Worm (Caenorhabditis elegans) whole organism, L1 larva: Measurements from ENCODE around the gene nspd-2.

ENCODE experiments used
- C16A3.4 ChIP-seq: fragments of 150-350 bp; optimal IDR thresholded peaks from 2 replicates; lab custom pipeline; 2014; ENCODE audit warnings: missing biosample characterization, missing genetic modification characterization
- C34B4.2 ChIP-seq: sonication (generic microtip); optimal IDR thresholded peaks from 2 replicates; lab custom pipeline; 2017; ENCODE audit warnings: mild to moderate bottlenecking, missing genetic modification characterization, missing compliant biosample characterization
- F16B12.6 ChIP-seq: fragments of 150-350 bp; optimal IDR thresholded peaks from 2 replicates; lab custom pipeline; 2014; ENCODE audit warnings: missing biosample characterization, missing genetic modification characterization
- aha-1 ChIP-seq: fragments of 150-350 bp; optimal IDR thresholded peaks from 2 replicates; lab custom pipeline; 2014; ENCODE audit warnings: missing biosample characterization, missing genetic modification characterization
- alr-1 ChIP-seq: fragments of 200-800 bp; sonication (Bioruptor generic); optimal IDR thresholded peaks from 2 replicates; lab custom pipeline; 2018; ENCODE audit warnings: borderline replicate concordance, mild to moderate bottlenecking, missing genetic modification characterization, missing compliant biosample characterization
- aly-2 ChIP-seq: fragments of 150-350 bp; optimal IDR thresholded peaks from 2 replicates; lab custom pipeline; 2014; ENCODE audit warnings: missing biosample characterization, missing genetic modification characterization
- ama-1 ChIP-seq: fragments of 150-350 bp; optimal IDR thresholded peaks from 2 replicates; lab custom pipeline; 2014
- blmp-1 ChIP-seq: fragments of 150-350 bp; optimal IDR thresholded peaks from 2 replicates; lab custom pipeline; 2014; ENCODE audit warnings: missing biosample characterization, missing genetic modification characterization
- ceh-63 ChIP-seq: fragments of 200-800 bp; sonication (Bioruptor generic); optimal IDR thresholded peaks from 2 replicates; lab custom pipeline; 2018; ENCODE audit warnings: mild to moderate bottlenecking, missing genetic modification characterization, missing compliant biosample characterization
- ceh-8 ChIP-seq: fragments of 200-800 bp; sonication (Bioruptor generic); optimal IDR thresholded peaks from 2 replicates; lab custom pipeline; 2018; ENCODE audit warnings: mild to moderate bottlenecking, missing genetic modification characterization, moderate library complexity, missing compliant biosample characterization
- ceh-82 ChIP-seq, 3 experiments: fragments of 150-350 bp in 1 of 3; sonication (generic microtip) in 2 of 3; optimal IDR thresholded peaks; 2 replicates each; lab custom pipeline; 2014 to 2017; ENCODE audit warnings: missing biosample characterization in 3 of 3, missing genetic modification characterization in 3 of 3
- ceh-88 ChIP-seq: fragments of 200-800 bp; sonication (Bioruptor generic); IDR thresholded peaks from 2 replicates; pipeline ENCODE4 v1.3.6; 2022; ENCODE audit warnings: missing genetic modification characterization, missing compliant biosample characterization
- ces-1 ChIP-seq: fragments of 150-350 bp; optimal IDR thresholded peaks from 2 replicates; lab custom pipeline; 2014; ENCODE audit warnings: missing biosample characterization, missing genetic modification reagents, missing genetic modification characterization
- dpl-1 ChIP-seq, 3 experiments: fragments of 150-350 bp in 2 of 3; sonication (generic microtip) in 1 of 3; optimal IDR thresholded peaks; 2 replicates each; lab custom pipeline; 2014 to 2017; ENCODE audit warnings: missing biosample characterization in 3 of 3, missing genetic modification characterization in 3 of 3, missing genetic modification reagents in 3 of 3
- dsc-1 ChIP-seq: sonication (generic microtip); optimal IDR thresholded peaks from 2 replicates; lab custom pipeline; 2016; ENCODE audit warnings: mild to moderate bottlenecking, missing genetic modification characterization, missing compliant biosample characterization
- efl-3 ChIP-seq: fragments of 200-800 bp; sonication (Bioruptor generic); optimal IDR thresholded peaks from 2 replicates; lab custom pipeline; 2018; ENCODE audit warnings: mild to moderate bottlenecking, missing genetic modification characterization, missing compliant biosample characterization
- egl-27 ChIP-seq, 2 experiments: fragments of 150-350 bp in 1 of 2; sonication (generic microtip); optimal IDR thresholded peaks; 3 replicates each; lab custom pipeline; 2017 to 2018; ENCODE audit warnings: missing biosample characterization in 2 of 2, missing genetic modification characterization in 2 of 2, missing genetic modification reagents in 2 of 2
- elt-2 ChIP-seq: sonication (generic microtip); optimal IDR thresholded peaks from 2 replicates; lab custom pipeline; 2016; ENCODE audit warnings: missing genetic modification characterization, mild to moderate bottlenecking, inconsistent platforms, missing compliant biosample characterization, missing genetic modification reagents
- ets-5 ChIP-seq: fragments of 200-800 bp; sonication (Bioruptor generic); IDR thresholded peaks from 2 replicates; pipeline ENCODE4 v1.3.6; 2022; ENCODE audit warnings: missing genetic modification characterization, missing compliant biosample characterization
- fkh-4 ChIP-seq: sonication (generic microtip); optimal IDR thresholded peaks from 2 replicates; lab custom pipeline; 2016; ENCODE audit warnings: missing compliant biosample characterization, missing genetic modification characterization, borderline replicate concordance
- fkh-8 ChIP-seq: sonication (generic microtip); optimal IDR thresholded peaks from 2 replicates; lab custom pipeline; 2016; ENCODE audit warnings: mild to moderate bottlenecking, missing genetic modification characterization, missing compliant biosample characterization
- fos-1 ChIP-seq: fragments of 150-350 bp; optimal IDR thresholded peaks from 2 replicates; lab custom pipeline; 2014; ENCODE audit warnings: missing biosample characterization, missing genetic modification characterization
- grh-1 ChIP-seq: fragments of 200-800 bp; sonication (Bioruptor generic); IDR thresholded peaks from 2 replicates; pipeline ENCODE4 v1.3.6; 2022; ENCODE audit warnings: missing genetic modification reagents, missing genetic modification characterization, missing compliant biosample characterization
- irx-1 ChIP-seq: sonication (generic microtip); optimal IDR thresholded peaks from 2 replicates; lab custom pipeline; 2016; ENCODE audit warnings: missing genetic modification characterization, missing compliant biosample characterization
- isw-1 ChIP-seq: fragments of 200-800 bp; sonication (Bioruptor generic); IDR thresholded peaks from 2 replicates; pipeline ENCODE4 v1.3.6; 2022; ENCODE audit warnings: missing genetic modification characterization, missing compliant biosample characterization
- jun-1 ChIP-seq: fragments of 150-350 bp; optimal IDR thresholded peaks from 2 replicates; lab custom pipeline; 2014; ENCODE audit warnings: missing biosample characterization, missing genetic modification reagents, missing genetic modification characterization
- lin-13 ChIP-seq: fragments of 150-350 bp; optimal IDR thresholded peaks from 2 replicates; lab custom pipeline; 2014; ENCODE audit warnings: missing biosample characterization, missing genetic modification reagents, missing genetic modification characterization
- lin-35 ChIP-seq, 2 experiments: fragments of 150-350 bp; optimal IDR thresholded peaks; 2 replicates each; lab custom pipeline; 2014; ENCODE audit warnings: missing biosample characterization in 2 of 2, missing genetic modification characterization in 2 of 2, missing genetic modification reagents in 2 of 2
- lin-39 ChIP-seq: fragments of 150-350 bp; optimal IDR thresholded peaks from 2 replicates; lab custom pipeline; 2014; ENCODE audit warnings: missing biosample characterization, missing genetic modification reagents, missing genetic modification characterization
- lsy-2 ChIP-seq, 2 experiments: fragments of 150-350 bp; optimal IDR thresholded peaks; 2 replicates each; lab custom pipeline; 2014; ENCODE audit warnings: missing biosample characterization in 2 of 2, missing genetic modification characterization in 2 of 2
- mdl-1 ChIP-seq, 2 experiments: fragments of 150-350 bp; optimal IDR thresholded peaks; 2 replicates each; lab custom pipeline; 2014 to 2017; ENCODE audit warnings: missing biosample characterization in 2 of 2, missing genetic modification characterization in 2 of 2, inconsistent platforms in 1 of 2
- mef-2 ChIP-seq: fragments of 150-350 bp; optimal IDR thresholded peaks from 2 replicates; lab custom pipeline; 2014; ENCODE audit warnings: missing biosample characterization, missing genetic modification characterization
- nhr-11 ChIP-seq: fragments of 150-350 bp; optimal IDR thresholded peaks from 2 replicates; lab custom pipeline; 2014; ENCODE audit warnings: missing biosample characterization, missing genetic modification characterization
- nhr-47 ChIP-seq: sonication (generic microtip); optimal IDR thresholded peaks from 2 replicates; lab custom pipeline; 2016; ENCODE audit warnings: mild to moderate bottlenecking, missing genetic modification characterization, moderate library complexity, missing compliant biosample characterization
- nhr-71 ChIP-seq: sonication (generic microtip); optimal IDR thresholded peaks from 2 replicates; lab custom pipeline; 2016; ENCODE audit warnings: mild to moderate bottlenecking, missing genetic modification characterization, moderate library complexity, missing compliant biosample characterization
- nhr-77 ChIP-seq: fragments of 150-350 bp; optimal IDR thresholded peaks from 2 replicates; lab custom pipeline; 2014; ENCODE audit warnings: missing biosample characterization, missing genetic modification characterization
- nhr-90 ChIP-seq: sonication (generic microtip); optimal IDR thresholded peaks from 2 replicates; lab custom pipeline; 2016; ENCODE audit warnings: mild to moderate bottlenecking, missing genetic modification characterization, missing compliant biosample characterization; ENCODE audit not compliant: poor library complexity
- pax-3 ChIP-seq: fragments of 200-800 bp; sonication (Bioruptor generic); optimal IDR thresholded peaks from 2 replicates; lab custom pipeline; 2018; ENCODE audit warnings: mild to moderate bottlenecking, missing genetic modification characterization, moderate library complexity, missing compliant biosample characterization
- skn-1 ChIP-seq: fragments of 150-350 bp; optimal IDR thresholded peaks from 2 replicates; lab custom pipeline; 2014; ENCODE audit warnings: missing biosample characterization, missing genetic modification characterization
- sox-4 ChIP-seq: sonication (generic microtip); optimal IDR thresholded peaks from 2 replicates; lab custom pipeline; 2016; ENCODE audit warnings: missing genetic modification characterization, missing compliant biosample characterization
- sup-37 ChIP-seq: fragments of 200-800 bp; sonication (Bioruptor generic); optimal IDR thresholded peaks from 2 replicates; lab custom pipeline; 2018; ENCODE audit warnings: mild to moderate bottlenecking, missing genetic modification characterization, missing compliant biosample characterization
- swsn-7 ChIP-seq: sonication (generic microtip); optimal IDR thresholded peaks from 2 replicates; lab custom pipeline; 2016; ENCODE audit warnings: missing genetic modification characterization, missing compliant biosample characterization
- tbx-2 ChIP-seq: sonication (generic microtip); optimal IDR thresholded peaks from 2 replicates; lab custom pipeline; 2016; ENCODE audit warnings: missing genetic modification characterization, missing compliant biosample characterization
- unc-30 ChIP-seq: sonication (generic microtip); optimal IDR thresholded peaks from 2 replicates; lab custom pipeline; 2017; ENCODE audit warnings: missing biosample characterization, missing genetic modification characterization
- unc-62 ChIP-seq: fragments of 150-350 bp; optimal IDR thresholded peaks from 2 replicates; lab custom pipeline; 2014; ENCODE audit warnings: missing biosample characterization, missing genetic modification reagents, missing genetic modification characterization
- unc-98 ChIP-seq: fragments of 200-800 bp; sonication (Bioruptor generic); IDR thresholded peaks from 2 replicates; pipeline ENCODE4 v1.3.6; 2022; ENCODE audit warnings: missing genetic modification characterization, missing compliant biosample characterization
- xbp-1 ChIP-seq: sonication (generic microtip); optimal IDR thresholded peaks from 2 replicates; lab custom pipeline; 2016; ENCODE audit warnings: missing genetic modification characterization, missing compliant biosample characterization
- zag-1 ChIP-seq: fragments of 150-350 bp; optimal IDR thresholded peaks from 2 replicates; lab custom pipeline; 2014; ENCODE audit warnings: missing biosample characterization, missing genetic modification characterization

Gene nspd-2

ce11 chrIV:9803544-9803943 lies 40.3 kb upstream of the nspd-2 start (continued):
- TF ChIP-seq skn-1 (tag; lab: Kevin White, UChicago) (peak; percentile 18), C34B4.2 (tag; lab: Kevin White, UChicago) (no peak), lsy-2 (tag; optimal IDR thresholded peaks at IDR 0.05; lab: Kevin White, UChicago) (peak; percentile 50 to 65), F16B12.6 (no peak), irx-1 (tag; lab: Kevin White, UChicago) (peak; percentile 17), unc-30 (no peak), blmp-1 (tag; lab: Kevin White, UChicago) (peak; percentile 69), grh-1 (GFP tag; lab: Robert Waterston, UW) (peak; percentile 33; the same call in 1 of the 2 replicates), egl-27 (tag; optimal IDR thresholded peaks at IDR 0.05; lab: Kevin White, UChicago) (no peak), ceh-63 (no peak), nhr-71 (tag; lab: Kevin White, UChicago) (peak; percentile 82), jun-1 (peak; percentile 65), C16A3.4 (tag; lab: Kevin White, UChicago) (no peak), aly-2 (tag; lab: Kevin White, UChicago) (peak; percentile 62), mef-2 (tag; lab: Kevin White, UChicago) (no peak), tbx-2 (tag; lab: Kevin White, UChicago) (peak; percentile 26), ceh-88 (GFP tag; lab: Robert Waterston, UW) (no peak), mdl-1 (tag; optimal IDR thresholded peaks at IDR 0.05; lab: Kevin White, UChicago) (peak in 1 of 2 experiments; percentile 47), zag-1 (tag; lab: Kevin White, UChicago) (no peak), sup-37 (GFP tag; lab: Kevin White, UChicago) (no peak), unc-62 (GFP tag; lab: Kevin White, UChicago) (no peak), ces-1 (GFP tag; lab: Kevin White, UChicago) (no peak), nhr-90 (peak; percentile 61), alr-1 (tag; lab: Kevin White, UChicago) (no peak), unc-98 (GFP tag; lab: Robert Waterston, UW) (no peak), fos-1 (tag; lab: Kevin White, UChicago) (peak; percentile 64), xbp-1 (tag; lab: Kevin White, UChicago) (peak; percentile 41), ets-5 (GFP tag; lab: Robert Waterston, UW) (no peak), lin-39 (tag; lab: Kevin White, UChicago) (no peak), nhr-77 (tag; lab: Kevin White, UChicago) (peak; percentile 38), sox-4 (tag; lab: Kevin White, UChicago) (no peak), elt-2 (tag; lab: Kevin White, UChicago) (peak; percentile 64), dpl-1 (GFP tag; optimal IDR thresholded peaks at IDR 0.05; lab: Kevin White, UChicago) (peak in 2 of 3 experiments; percentile 36 to 46), pax-3 (tag; lab: Kevin White, UChicago) (no peak), fkh-4 (tag; lab: Kevin White, UChicago) (no peak)

ce11 chrIV:9810633-9811032 lies 33.2 kb upstream of the nspd-2 start, which contains the start of gene dct-15:
Gene dct-15 (minus strand): TSS chrIV:9810733.
- peak; percentile 31 for TF ChIP-seq sox-4 (tag; lab: Kevin White, UChicago)
- no peak for TF ChIP-seq ets-5 (GFP tag; lab: Robert Waterston, UW)
- no peak for TF ChIP-seq egl-27 (tag; optimal IDR thresholded peaks at IDR 0.05; lab: Kevin White, UChicago)
- peak; percentile 26 for TF ChIP-seq nhr-47
- peak; percentile 68 for TF ChIP-seq fkh-8 (tag; lab: Kevin White, UChicago)
- TF ChIP-seq dsc-1 (tag; lab: Kevin White, UChicago): peak; percentile 71
- TF ChIP-seq nhr-71 (tag; lab: Kevin White, UChicago): peak; percentile 31

ce11 chrIV:9811487-9811886 lies 32.4 kb upstream of the nspd-2 start:
- TF ChIP-seq xbp-1 (tag; lab: Kevin White, UChicago) (no peak), nhr-11 (no peak), lin-39 (tag; lab: Kevin White, UChicago) (no peak), ceh-82 (tag; optimal IDR thresholded peaks at IDR 0.05; lab: Kevin White, UChicago) (no peak), lin-35 (GFP tag; optimal IDR thresholded peaks at IDR 0.05; lab: Kevin White, UChicago) (no peak), swsn-7 (tag; lab: Kevin White, UChicago) (no peak), lin-13 (GFP tag; lab: Kevin White, UChicago) (no peak), fkh-4 (tag; lab: Kevin White, UChicago) (no peak), fkh-8 (tag; lab: Kevin White, UChicago) (peak; percentile 63), aha-1 (tag; lab: Kevin White, UChicago) (no peak), sox-4 (tag; lab: Kevin White, UChicago) (no peak), unc-30 (peak; percentile 16), ceh-8 (GFP tag; lab: Kevin White, UChicago) (no peak), ama-1 (no peak), fos-1 (tag; lab: Kevin White, UChicago) (no peak), efl-3 (GFP tag; lab: Kevin White, UChicago) (no peak), isw-1 (no peak), ces-1 (GFP tag; lab: Kevin White, UChicago) (no peak), nhr-47 (peak; percentile 26), elt-2 (tag; lab: Kevin White, UChicago) (no peak)
